Fruit fly (Drosophila melanogaster) whole organism, embryonic: ENCODE data around the gene Swip-1.
A peak's percentile ranks its signal among the peaks of the same experiment; 100 is the strongest.

Experiments used
- Abd-B ChIP-seq: fragments of 200-800 bp; sonication (Bioruptor generic); optimal IDR thresholded peaks from 2 replicates; lab custom pipeline; 2018; ENCODE audit warnings: missing biosample characterization, mild to moderate bottlenecking, missing genetic modification characterization, moderate library complexity
- Aef1 ChIP-seq: fragments of 200-800 bp; sonication (Bioruptor generic); IDR thresholded peaks from 3 replicates; pipeline ENCODE4 v1.3.6; 2022; ENCODE audit warnings: missing biosample characterization, missing genetic modification characterization
- C15 ChIP-seq: fragments of 200-800 bp; sonication (Bioruptor generic); IDR thresholded peaks from 3 replicates; pipeline ENCODE4 v1.3.6; 2022; ENCODE audit warnings: missing biosample characterization, missing genetic modification characterization
- CG10209 ChIP-seq: fragments of 200-800 bp; sonication (Bioruptor generic); optimal IDR thresholded peaks from 3 replicates; lab custom pipeline; 2017; ENCODE audit warnings: missing biosample characterization, mild to moderate bottlenecking, missing genetic modification characterization, missing genetic modification reagents
- CG10654 ChIP-seq: fragments of 200-800 bp; sonication (Bioruptor generic); optimal IDR thresholded peaks from 2 replicates; lab custom pipeline; 2016; ENCODE audit warnings: missing biosample characterization, missing genetic modification characterization
- CG11723 ChIP-seq: fragments of 200-800 bp; sonication (Bioruptor generic); optimal IDR thresholded peaks from 2 replicates; lab custom pipeline; 2017; ENCODE audit warnings: missing biosample characterization, mild to moderate bottlenecking, missing genetic modification characterization
- CG13424 ChIP-seq: fragments of 200-800 bp; sonication (Bioruptor generic); optimal IDR thresholded peaks from 2 replicates; lab custom pipeline; 2019; ENCODE audit warnings: missing biosample characterization, mild to moderate bottlenecking, missing genetic modification characterization, moderate library complexity
- CG15479 ChIP-seq: fragments of 200-800 bp; sonication (Bioruptor generic); optimal IDR thresholded peaks from 3 replicates; lab custom pipeline; 2019; ENCODE audit warnings: missing biosample characterization, mild to moderate bottlenecking, missing genetic modification characterization, moderate library complexity
- CG15601 ChIP-seq: fragments of 200-800 bp; sonication (Bioruptor generic); optimal IDR thresholded peaks from 3 replicates; lab custom pipeline; 2019; ENCODE audit warnings: missing biosample characterization, mild to moderate bottlenecking, missing genetic modification characterization, moderate library complexity
- CG17385 ChIP-seq: fragments of 200-800 bp; sonication (Bioruptor generic); optimal IDR thresholded peaks from 3 replicates; lab custom pipeline; 2018; ENCODE audit warnings: missing biosample characterization, mild to moderate bottlenecking, missing genetic modification characterization
- CG17912 ChIP-seq: fragments of 200-800 bp; sonication (Bioruptor generic); optimal IDR thresholded peaks from 2 replicates; lab custom pipeline; 2018; ENCODE audit warnings: missing biosample characterization, mild to moderate bottlenecking, missing genetic modification characterization
- CG2678 ChIP-seq: fragments of 200-800 bp; sonication (Bioruptor generic); optimal IDR thresholded peaks from 3 replicates; lab custom pipeline; 2019; ENCODE audit warnings: missing biosample characterization, mild to moderate bottlenecking, missing genetic modification characterization, moderate library complexity
- CG31441 ChIP-seq: fragments of 200-800 bp; sonication (Bioruptor generic); IDR thresholded peaks from 2 replicates; pipeline ENCODE4 v1.3.6; 2022; ENCODE audit warnings: missing biosample characterization, missing genetic modification characterization
- CG33557 ChIP-seq: fragments of 200-800 bp; sonication (Bioruptor generic); optimal IDR thresholded peaks from 2 replicates; lab custom pipeline; 2019; ENCODE audit warnings: missing biosample characterization, mild to moderate bottlenecking, missing genetic modification characterization, moderate library complexity
- CG34422 ChIP-seq: fragments of 200-800 bp; sonication (Bioruptor generic); IDR thresholded peaks from 3 replicates; pipeline ENCODE4 v1.3.6; 2022; ENCODE audit warnings: missing biosample characterization, missing genetic modification characterization
- CG5180 ChIP-seq: fragments of 200-800 bp; sonication (Bioruptor generic); optimal IDR thresholded peaks from 3 replicates; lab custom pipeline; 2017; ENCODE audit warnings: missing biosample characterization, missing genetic modification characterization, mild to moderate bottlenecking, moderate library complexity, missing genetic modification reagents
- CG6254 ChIP-seq: fragments of 200-800 bp; sonication (Bioruptor generic); optimal IDR thresholded peaks from 3 replicates; lab custom pipeline; 2017; ENCODE audit warnings: mild to moderate bottlenecking, missing biosample characterization, missing genetic modification reagents, missing genetic modification characterization
- CG7556 ChIP-seq: fragments of 200-800 bp; sonication (Bioruptor generic); optimal IDR thresholded peaks from 2 replicates; lab custom pipeline; 2017; ENCODE audit warnings: missing biosample characterization, mild to moderate bottlenecking, missing genetic modification characterization
- CG8290 ChIP-seq, 3 experiments: fragments of 200-800 bp; sonication (Bioruptor generic); optimal IDR thresholded peaks; 2 replicates each; lab custom pipeline; 2016 to 2019; ENCODE audit warnings: missing biosample characterization in 3 of 3, missing genetic modification characterization in 3 of 3, mild to moderate bottlenecking in 2 of 3, moderate library complexity in 1 of 3
- CG8388 ChIP-seq: fragments of 200-800 bp; sonication (Bioruptor generic); optimal IDR thresholded peaks from 2 replicates; lab custom pipeline; 2019; ENCODE audit warnings: missing biosample characterization, mild to moderate bottlenecking, missing genetic modification characterization, moderate library complexity
- D19A ChIP-seq: fragments of 200-800 bp; optimal IDR thresholded peaks from 3 replicates; lab custom pipeline; 2019; ENCODE audit warnings: missing biosample characterization, mild to moderate bottlenecking, missing genetic modification characterization, moderate library complexity
- Dad ChIP-seq: fragments of 200-800 bp; sonication (Bioruptor generic); optimal IDR thresholded peaks from 3 replicates; lab custom pipeline; 2016; ENCODE audit warnings: missing biosample characterization, missing genetic modification characterization
- Dek ChIP-seq: fragments of 200-800 bp; sonication (Bioruptor generic); optimal IDR thresholded peaks from 3 replicates; lab custom pipeline; 2019; ENCODE audit warnings: missing biosample characterization, mild to moderate bottlenecking, missing genetic modification characterization, moderate library complexity
- ERR ChIP-seq: fragments of 200-800 bp; sonication (Bioruptor generic); optimal IDR thresholded peaks from 2 replicates; lab custom pipeline; 2016; ENCODE audit warnings: missing biosample characterization, missing genetic modification characterization
- Ets65A ChIP-seq: fragments of 200-800 bp; sonication (Bioruptor generic); peaks from one replicate; lab custom pipeline; 2016; ENCODE audit warnings: missing biosample characterization, missing genetic modification characterization
- HHEX ChIP-seq: fragments of 200-800 bp; sonication (Bioruptor generic); optimal IDR thresholded peaks from 3 replicates; lab custom pipeline; 2017; ENCODE audit warnings: missing biosample characterization, mild to moderate bottlenecking, missing genetic modification characterization, missing genetic modification reagents
- HLHmδ ChIP-seq: fragments of 200-800 bp; sonication (Bioruptor generic); optimal IDR thresholded peaks from 2 replicates; lab custom pipeline; 2018; ENCODE audit warnings: missing biosample characterization, mild to moderate bottlenecking, missing genetic modification characterization, moderate library complexity
- Six4 ChIP-seq: fragments of 200-800 bp; sonication (Bioruptor generic); optimal IDR thresholded peaks from 2 replicates; lab custom pipeline; 2016; ENCODE audit warnings: missing biosample characterization, missing genetic modification characterization
- Sox100B ChIP-seq: fragments of 200-800 bp; sonication (Bioruptor generic); optimal IDR thresholded peaks from 3 replicates; lab custom pipeline; 2018; ENCODE audit warnings: missing biosample characterization, mild to moderate bottlenecking, missing genetic modification characterization
- Spps ChIP-seq: fragments of 200-800 bp; sonication (Bioruptor generic); optimal IDR thresholded peaks from 2 replicates; lab custom pipeline; 2018; ENCODE audit warnings: missing biosample characterization, mild to moderate bottlenecking, missing genetic modification characterization
- Sry-β ChIP-seq: fragments of 200-800 bp; sonication (Bioruptor generic); optimal IDR thresholded peaks from 2 replicates; lab custom pipeline; 2018; ENCODE audit warnings: missing biosample characterization, mild to moderate bottlenecking, missing genetic modification characterization, moderate library complexity
- Xrp1 ChIP-seq: fragments of 200-800 bp; sonication (Bioruptor generic); IDR thresholded peaks from 2 replicates; pipeline ENCODE4 v1.3.6; 2022; ENCODE audit warnings: missing biosample characterization, missing genetic modification characterization
- bsh ChIP-seq, 2 experiments: fragments of 200-800 bp; sonication (Bioruptor generic); optimal IDR thresholded peaks; 2 replicates each; lab custom pipeline; 2017 to 2018; ENCODE audit warnings: mild to moderate bottlenecking in 2 of 2, missing biosample characterization in 2 of 2, missing genetic modification characterization in 2 of 2, moderate library complexity in 1 of 2
- corto ChIP-seq: fragments of 200-800 bp; sonication (Bioruptor generic); optimal IDR thresholded peaks from 2 replicates; lab custom pipeline; 2016; ENCODE audit warnings: missing biosample characterization, mild to moderate bottlenecking, missing genetic modification characterization, moderate library complexity
- dmrt99B ChIP-seq: fragments of 200-800 bp; sonication (Bioruptor generic); optimal IDR thresholded peaks from 2 replicates; lab custom pipeline; 2018; ENCODE audit warnings: missing biosample characterization, mild to moderate bottlenecking, missing genetic modification characterization, moderate library complexity
- gcm ChIP-seq: fragments of 200-800 bp; sonication (Bioruptor generic); optimal IDR thresholded peaks from 2 replicates; lab custom pipeline; 2019; ENCODE audit warnings: missing biosample characterization, mild to moderate bottlenecking, missing genetic modification characterization, moderate library complexity
- grau ChIP-seq: fragments of 200-800 bp; optimal IDR thresholded peaks from 3 replicates; lab custom pipeline; 2019; ENCODE audit warnings: missing biosample characterization, mild to moderate bottlenecking, missing genetic modification characterization, moderate library complexity
- gsb-n ChIP-seq: fragments of 200-800 bp; sonication (Bioruptor generic); optimal IDR thresholded peaks from 3 replicates; lab custom pipeline; 2018; ENCODE audit warnings: missing biosample characterization, mild to moderate bottlenecking, missing genetic modification characterization
- lola ChIP-seq, 3 experiments: fragments of >200 bp in 2 of 3; fragments of 200-800 bp in 1 of 3; sonication (Bioruptor generic) in 1 of 3; optimal IDR thresholded peaks; 2 replicates each; lab custom pipeline; 2017 to 2019; ENCODE audit warnings: missing biosample characterization in 3 of 3, missing genetic modification characterization in 3 of 3, mild to moderate bottlenecking in 1 of 3, moderate library complexity in 1 of 3
- maf-S ChIP-seq: fragments of 200-800 bp; sonication (Bioruptor generic); optimal IDR thresholded peaks from 2 replicates; lab custom pipeline; 2016; ENCODE audit warnings: missing biosample characterization, missing genetic modification characterization
- nom ChIP-seq: fragments of 200-800 bp; sonication (Bioruptor generic); optimal IDR thresholded peaks from 2 replicates; lab custom pipeline; 2017; ENCODE audit warnings: missing biosample characterization, missing genetic modification characterization, mild to moderate bottlenecking, moderate library complexity, missing genetic modification reagents
- row ChIP-seq: fragments of 200-800 bp; sonication (Bioruptor generic); IDR thresholded peaks from 3 replicates; pipeline ENCODE4 v1.3.6; 2022; ENCODE audit warnings: missing biosample characterization, missing genetic modification characterization
- sc ChIP-seq, 3 experiments: fragments of >200 bp in 2 of 3; fragments of 200-800 bp in 1 of 3; sonication (Bioruptor generic) in 1 of 3; optimal IDR thresholded peaks; 2 replicates in 2 of 3; 3 replicates in 1 of 3; lab custom pipeline; 2017; ENCODE audit warnings: mild to moderate bottlenecking in 1 of 3, missing biosample characterization in 1 of 3, missing genetic modification characterization in 1 of 3, missing genetic modification reagents in 1 of 3
- ssp ChIP-seq: fragments of 200-800 bp; sonication (Bioruptor generic); IDR thresholded peaks from 2 replicates; pipeline ENCODE4 v1.3.6; 2022; ENCODE audit warnings: missing biosample characterization, missing genetic modification characterization
- unc-4 ChIP-seq: fragments of 200-800 bp; sonication (Bioruptor generic); IDR thresholded peaks from 2 replicates; pipeline ENCODE4 v1.3.6; 2022; ENCODE audit warnings: missing biosample characterization, missing genetic modification characterization; ENCODE audit not compliant: partially characterized antibody
- unpg ChIP-seq: fragments of 200-800 bp; sonication (Bioruptor generic); optimal IDR thresholded peaks from 3 replicates; lab custom pipeline; 2018; ENCODE audit warnings: missing biosample characterization, mild to moderate bottlenecking, missing genetic modification characterization, moderate library complexity

The Swip-1 gene

dm6 chr2L:18946636-18947514 lies 40.2 kb downstream of the Swip-1 start:
- TF ChIP-seq CG17385 (GFP tag; lab: Kevin White, UChicago) (peak; percentile 77), unpg (peak; percentile 44), CG8388 (peak; percentile 53), Dad (GFP tag; lab: Kevin White, UChicago) (no peak), C15 (no peak), bsh (GFP tag; optimal IDR thresholded peaks at IDR 0.05; lab: Kevin White, UChicago) (peak; percentile 68 to 92), nom (peak; percentile 78), grau (tag; lab: Kevin White, UChicago) (peak; percentile 45), CG5180 (GFP tag; lab: Kevin White, UChicago) (no peak), corto (GFP tag; lab: Kevin White, UChicago) (peak; percentile 49), gsb-n (tag; lab: Kevin White, UChicago) (peak; percentile 61), unc-4 (GFP tag; lab: Robert Waterston, UW) (no peak), Aef1 (GFP tag; lab: Robert Waterston, UW) (0 out of 3 replicates have a peak, but pooled peaks have one; percentile 12), CG7556 (peak; percentile 21), HHEX (GFP tag; lab: Kevin White, UChicago) (no peak), lola (GFP tag; optimal IDR thresholded peaks at IDR 0.05; lab: Kevin White, UChicago) (peak in 1 of 3 experiments; percentile 68), CG8290 (GFP tag; optimal IDR thresholded peaks at IDR 0.05; lab: Kevin White, UChicago) (no peak), CG8290 (tag; optimal IDR thresholded peaks at IDR 0.05; lab: Kevin White, UChicago) (peak in 1 of 2 experiments; percentile 39), CG10209 (GFP tag; lab: Kevin White, UChicago) (peak; percentile 15), Ets65A (GFP tag; lab: Kevin White, UChicago) (peak; percentile 45), Abd-B (GFP tag; lab: Kevin White, UChicago) (no peak), maf-S (GFP tag; lab: Kevin White, UChicago) (no peak), ssp (GFP tag; lab: Robert Waterston, UW) (no peak), gcm (peak; percentile 30), Xrp1 (GFP tag; lab: Robert Waterston, UW) (peak; percentile 51; the same call in 1 of the 2 replicates), CG15601 (tag; lab: Kevin White, UChicago) (peak; percentile 38), HLHmδ (GFP tag; lab: Kevin White, UChicago) (peak; percentile 60), ERR (GFP tag; lab: Kevin White, UChicago) (no peak), CG10654 (no peak), CG11723 (GFP tag; lab: Kevin White, UChicago) (no peak), CG15479 (GFP tag; lab: Kevin White, UChicago) (no peak), dmrt99B (tag; lab: Kevin White, UChicago) (peak; percentile 8), CG6254 (peak; percentile 14), Sry-β (GFP tag; lab: Kevin White, UChicago) (no peak), Dek (tag; lab: Kevin White, UChicago) (no peak), Six4 (GFP tag; lab: Kevin White, UChicago) (no peak), D19A (tag; lab: Kevin White, UChicago) (peak; percentile 43), row (0 out of 3 replicates have a peak, but pooled peaks have one; percentile 29), CG13424 (tag; lab: Kevin White, UChicago) (peak; percentile 23), CG31441 (GFP tag; lab: Robert Waterston, UW) (peak; percentile 58), Sox100B (GFP tag; lab: Kevin White, UChicago) (peak; percentile 3), sc (optimal IDR thresholded peaks at IDR 0.05; lab: Kevin White, UChicago) (no peak), sc (GFP tag; optimal IDR thresholded peaks at IDR 0.05; lab: Kevin White, UChicago) (peak; percentile 46), CG17912 (GFP tag; lab: Kevin White, UChicago) (no peak), CG33557 (GFP tag; lab: Kevin White, UChicago) (peak; percentile 32), CG34422 (no peak), Spps (peak; percentile 2), CG2678 (tag; lab: Kevin White, UChicago) (peak; percentile 36)
